Worm (Caenorhabditis elegans) whole organism, L2 larva: Measurements from ENCODE around the gene cpsf-3.
A peak's percentile ranks its signal among the peaks of the same experiment; 100 is the strongest.

ENCODE experiments used
- C34F6.9 ChIP-seq: fragments of 150-350 bp; optimal IDR thresholded peaks from 2 replicates; lab custom pipeline; 2014; ENCODE audit warnings: missing biosample characterization, missing genetic modification characterization
- F13H6.1 ChIP-seq: sonication (generic microtip); optimal IDR thresholded peaks from 2 replicates; lab custom pipeline; 2016; ENCODE audit warnings: missing genetic modification characterization, missing compliant biosample characterization
- Y55F3AM.14 ChIP-seq: fragments of 200-800 bp; sonication (Bioruptor generic); optimal IDR thresholded peaks from 2 replicates; lab custom pipeline; 2018; ENCODE audit warnings: mild to moderate bottlenecking, missing genetic modification characterization, missing compliant biosample characterization
- alr-1 ChIP-seq: fragments of 150-350 bp; optimal IDR thresholded peaks from 2 replicates; lab custom pipeline; 2014; ENCODE audit warnings: missing biosample characterization, missing genetic modification characterization
- aly-2 ChIP-seq: fragments of 150-350 bp; optimal IDR thresholded peaks from 2 replicates; lab custom pipeline; 2014; ENCODE audit warnings: missing biosample characterization, missing genetic modification characterization
- blmp-1 ChIP-seq: sonication (generic microtip); optimal IDR thresholded peaks from 2 replicates; lab custom pipeline; 2017; ENCODE audit warnings: missing genetic modification characterization, mild to moderate bottlenecking, missing compliant biosample characterization, antibody characterized with exemption, moderate library complexity; ENCODE audit not compliant: insufficient read depth
- crh-2 ChIP-seq: sonication (generic microtip); optimal IDR thresholded peaks from 2 replicates; lab custom pipeline; 2017; ENCODE audit warnings: missing biosample characterization, missing genetic modification characterization
- dmd-4 ChIP-seq: sonication (generic microtip); optimal IDR thresholded peaks from 2 replicates; lab custom pipeline; 2017; ENCODE audit warnings: missing biosample characterization, missing genetic modification characterization
- egl-27 ChIP-seq: sonication (generic microtip); optimal IDR thresholded peaks from 3 replicates; lab custom pipeline; 2017; ENCODE audit warnings: missing biosample characterization, missing genetic modification reagents, missing genetic modification characterization
- elt-1 ChIP-seq: fragments of 150-350 bp; optimal IDR thresholded peaks from 2 replicates; lab custom pipeline; 2014; ENCODE audit warnings: missing biosample characterization, missing genetic modification characterization
- elt-3 ChIP-seq: sonication (generic microtip); optimal IDR thresholded peaks from 2 replicates; lab custom pipeline; 2017; ENCODE audit warnings: missing biosample characterization, missing genetic modification characterization
- fos-1 ChIP-seq: fragments of 150-350 bp; optimal IDR thresholded peaks from 2 replicates; lab custom pipeline; 2014; ENCODE audit warnings: missing biosample characterization, missing genetic modification characterization
- gmeb-1 ChIP-seq: fragments of 150-350 bp; optimal IDR thresholded peaks from 2 replicates; lab custom pipeline; 2014; ENCODE audit warnings: missing biosample characterization, missing genetic modification characterization
- lin-11 ChIP-seq: fragments of 150-350 bp; sonication (generic microtip); optimal IDR thresholded peaks from 2 replicates; lab custom pipeline; 2014; ENCODE audit warnings: missing biosample characterization, missing genetic modification characterization, inconsistent platforms, mixed read lengths
- lsy-2 ChIP-seq, 2 experiments: fragments of 150-350 bp in 1 of 2; sonication (generic microtip) in 1 of 2; optimal IDR thresholded peaks; 2 replicates each; lab custom pipeline; 2014 to 2017; ENCODE audit warnings: missing biosample characterization in 2 of 2, missing genetic modification characterization in 2 of 2
- mab-5 ChIP-seq: fragments of 150-350 bp; optimal IDR thresholded peaks from 2 replicates; lab custom pipeline; 2014; ENCODE audit warnings: missing biosample characterization, missing genetic modification characterization
- mbf-1 ChIP-seq: sonication (generic microtip); optimal IDR thresholded peaks from 2 replicates; lab custom pipeline; 2017; ENCODE audit warnings: missing biosample characterization, missing genetic modification characterization
- mdl-1 ChIP-seq, 2 experiments: fragments of 150-350 bp in 1 of 2; sonication (generic microtip) in 1 of 2; optimal IDR thresholded peaks; 2 replicates each; lab custom pipeline; 2017; ENCODE audit warnings: missing biosample characterization in 2 of 2, missing genetic modification characterization in 2 of 2
- nhr-12 ChIP-seq: fragments of 150-350 bp; optimal IDR thresholded peaks from 2 replicates; lab custom pipeline; 2014; ENCODE audit warnings: missing biosample characterization, missing genetic modification characterization
- nhr-129 ChIP-seq: fragments of 150-350 bp; optimal IDR thresholded peaks from 2 replicates; lab custom pipeline; 2014; ENCODE audit warnings: missing biosample characterization, missing genetic modification characterization
- nhr-21 ChIP-seq: fragments of 150-350 bp; optimal IDR thresholded peaks from 2 replicates; lab custom pipeline; 2014; ENCODE audit warnings: missing biosample characterization, missing genetic modification characterization
- nhr-23 ChIP-seq: fragments of 150-350 bp; optimal IDR thresholded peaks from 2 replicates; lab custom pipeline; 2014; ENCODE audit warnings: missing biosample characterization, missing genetic modification reagents, missing genetic modification characterization
- nhr-25 ChIP-seq: fragments of 150-350 bp; sonication (generic microtip); optimal IDR thresholded peaks from 3 replicates; lab custom pipeline; 2014; ENCODE audit warnings: missing biosample characterization, missing genetic modification characterization
- peb-1 ChIP-seq: fragments of 150-350 bp; optimal IDR thresholded peaks from 2 replicates; lab custom pipeline; 2014; ENCODE audit warnings: missing biosample characterization, missing genetic modification characterization
- sma-3 ChIP-seq: sonication (generic microtip); optimal IDR thresholded peaks from 2 replicates; lab custom pipeline; 2016; ENCODE audit warnings: missing genetic modification reagents, missing genetic modification characterization, missing compliant biosample characterization
- sma-9 ChIP-seq, 2 experiments: fragments of 150-350 bp in 1 of 2; sonication (generic microtip) in 1 of 2; optimal IDR thresholded peaks; 2 replicates each; lab custom pipeline; 2014 to 2016; ENCODE audit warnings: missing genetic modification characterization in 2 of 2, mild to moderate bottlenecking in 1 of 2, missing biosample characterization in 1 of 2, missing compliant biosample characterization in 1 of 2, missing genetic modification reagents in 1 of 2, moderate library complexity in 1 of 2
- snpc-4 ChIP-seq: fragments of 150-350 bp; optimal IDR thresholded peaks from 2 replicates; lab custom pipeline; 2014; ENCODE audit warnings: missing biosample characterization, missing genetic modification characterization
- unc-39 ChIP-seq: fragments of 150-350 bp; optimal IDR thresholded peaks from 2 replicates; lab custom pipeline; 2014; ENCODE audit warnings: missing biosample characterization, missing genetic modification characterization
- unc-55 ChIP-seq: fragments of 150-350 bp; sonication (generic microtip); optimal IDR thresholded peaks from 3 replicates; lab custom pipeline; 2014; ENCODE audit warnings: missing biosample characterization, missing genetic modification reagents, missing genetic modification characterization
- unc-62 ChIP-seq: fragments of 150-350 bp; optimal IDR thresholded peaks from 2 replicates; lab custom pipeline; 2014; ENCODE audit warnings: missing biosample characterization, missing genetic modification reagents, missing genetic modification characterization
- zag-1 ChIP-seq: fragments of 150-350 bp; optimal IDR thresholded peaks from 2 replicates; lab custom pipeline; 2014; ENCODE audit warnings: missing biosample characterization, missing genetic modification characterization
- ztf-11 ChIP-seq: sonication (generic microtip); optimal IDR thresholded peaks from 2 replicates; lab custom pipeline; 2017; ENCODE audit warnings: missing biosample characterization, missing genetic modification characterization
- ztf-4 ChIP-seq: fragments of 150-350 bp; optimal IDR thresholded peaks from 2 replicates; lab custom pipeline; 2014; ENCODE audit warnings: missing biosample characterization, missing genetic modification characterization

The cpsf-3 gene

DNA sequence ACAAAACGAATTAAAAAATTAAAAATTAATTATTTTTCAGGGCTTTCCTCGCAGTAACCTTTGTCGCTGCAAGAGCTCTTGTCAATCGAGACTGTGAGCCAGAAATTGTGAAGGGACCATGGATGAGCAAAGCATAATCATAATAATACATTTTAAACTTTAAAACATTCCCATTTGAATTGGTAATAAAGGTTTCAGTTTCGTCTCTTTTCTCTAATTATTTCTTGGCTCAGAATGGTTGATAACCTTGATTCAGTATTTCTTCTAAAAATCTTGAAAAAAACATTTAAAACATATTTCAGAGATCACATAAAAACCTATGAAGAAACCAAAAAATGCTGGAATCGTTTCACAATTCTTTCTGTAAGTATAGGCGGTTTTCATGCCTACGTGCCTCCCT lies 23.8 kb downstream of the cpsf-3 start, which contains the start of gene JC8.16:
Gene JC8.16, plus strand, starts transcription at position 301 of the 400 bp plus-strand sequence.
- TF ChIP-seq lin-11 (tag; lab: Kevin White, UChicago) (no peak), mab-5 (tag; lab: Kevin White, UChicago) (no peak), crh-2 (tag; lab: Kevin White, UChicago) (no peak), dmd-4 (no peak), fos-1 (tag; lab: Kevin White, UChicago) (no peak), ztf-4 (tag; lab: Kevin White, UChicago) (no peak), blmp-1 (tag; lab: Kevin White, UChicago) (no peak), sma-9 (GFP tag; optimal IDR thresholded peaks at IDR 0.05; lab: Kevin White, UChicago) (no peak), sma-9 (tag; optimal IDR thresholded peaks at IDR 0.05; lab: Kevin White, UChicago) (no peak), elt-1 (tag; lab: Kevin White, UChicago) (no peak), peb-1 (tag; lab: Kevin White, UChicago) (no peak), gmeb-1 (tag; lab: Kevin White, UChicago) (no peak), ztf-11 (tag; lab: Kevin White, UChicago) (no peak), mdl-1 (tag; optimal IDR thresholded peaks at IDR 0.05; lab: Kevin White, UChicago) (no peak), lsy-2 (tag; optimal IDR thresholded peaks at IDR 0.05; lab: Kevin White, UChicago) (no peak), unc-62 (no peak)

ce11 chrIV:13255886-13256285 lies 26.8 kb downstream of the cpsf-3 start, which contains the start of gene bus-12:
Gene bus-12, plus strand, starts transcription at chrIV:13256186.
- TF ChIP-seq sma-3 (GFP tag; lab: Kevin White, UChicago) (no peak), crh-2 (tag; lab: Kevin White, UChicago) (no peak), peb-1 (tag; lab: Kevin White, UChicago) (no peak)

- TF ChIP-seq egl-27 (tag; lab: Kevin White, UChicago) (peak; percentile 24), C34F6.9 (peak; percentile 36), lsy-2 (tag; optimal IDR thresholded peaks at IDR 0.05; lab: Kevin White, UChicago) (peak in 1 of 2 experiments; percentile 35), fos-1 (tag; lab: Kevin White, UChicago) (peak; percentile 94), nhr-23 (no peak), sma-3 (GFP tag; lab: Kevin White, UChicago) (peak; percentile 5), nhr-25 (tag; lab: Kevin White, UChicago) (no peak), nhr-129 (tag; lab: Kevin White, UChicago) (peak; percentile 86), sma-9 (GFP tag; optimal IDR thresholded peaks at IDR 0.05; lab: Kevin White, UChicago) (peak; percentile 85), sma-9 (tag; optimal IDR thresholded peaks at IDR 0.05; lab: Kevin White, UChicago) (no peak), snpc-4 (tag; lab: Kevin White, UChicago) (no peak), gmeb-1 (tag; lab: Kevin White, UChicago) (peak; percentile 33), crh-2 (tag; lab: Kevin White, UChicago) (peak; percentile 42), F13H6.1 (tag; lab: Kevin White, UChicago) (peak; percentile 76)
These were observed 28.8 kb downstream of the cpsf-3 start, which contains the start of gene ttr-45 for ce11 chrIV:13253841-13254240. Gene ttr-45, plus strand, starts transcription at chrIV:13254225.

ce11 chrIV:13252211-13252610 lies 30.5 kb downstream of the cpsf-3 start, which contains the start of gene ttr-51:
Gene ttr-51, minus strand, starts transcription at chrIV:13252311.
- no peak for TF ChIP-seq unc-39 (tag; lab: Kevin White, UChicago)
- TF ChIP-seq F13H6.1 (tag; lab: Kevin White, UChicago), result no peak
- no peak for TF ChIP-seq zag-1 (tag; lab: Kevin White, UChicago)
- no peak for TF ChIP-seq snpc-4 (tag; lab: Kevin White, UChicago)
- no peak for TF ChIP-seq alr-1
- TF ChIP-seq nhr-21, result no peak
- no peak for TF ChIP-seq fos-1 (tag; lab: Kevin White, UChicago)
- TF ChIP-seq lsy-2 (tag; optimal IDR thresholded peaks at IDR 0.05; lab: Kevin White, UChicago), result peak in 1 of 2 experiments; percentile 1
- TF ChIP-seq egl-27 (tag; lab: Kevin White, UChicago), result no peak
- peak; percentile 17 for TF ChIP-seq nhr-129 (tag; lab: Kevin White, UChicago)
- no peak for TF ChIP-seq nhr-12
- TF ChIP-seq gmeb-1 (tag; lab: Kevin White, UChicago), result no peak
- no peak for TF ChIP-seq unc-55 (GFP tag; lab: Kevin White, UChicago)
- no peak for TF ChIP-seq dmd-4
- TF ChIP-seq mbf-1 (tag; lab: Kevin White, UChicago), result no peak

DNA sequence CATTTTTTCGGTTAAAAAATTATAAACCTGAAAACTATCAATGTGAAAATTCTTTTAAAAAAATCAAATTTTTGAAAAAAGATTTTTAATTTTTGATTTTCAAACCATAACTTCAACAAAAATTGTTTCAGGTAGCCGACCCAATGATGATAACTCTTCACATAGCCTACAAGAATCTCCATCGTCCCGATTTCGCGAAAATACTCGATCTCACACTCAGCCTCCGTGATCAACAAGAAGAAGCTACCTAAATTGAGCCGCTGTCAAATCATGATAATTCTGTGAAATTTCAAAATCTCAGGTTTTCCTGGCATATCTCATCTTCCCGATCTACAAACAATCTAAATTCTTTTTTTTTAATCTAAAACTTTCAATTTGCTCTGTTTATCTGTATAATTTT lies 32.4 kb downstream of the cpsf-3 start:
- no peak for TF ChIP-seq Y55F3AM.14 (GFP tag; lab: Kevin White, UChicago)
- no peak for TF ChIP-seq unc-39 (tag; lab: Kevin White, UChicago)
- TF ChIP-seq sma-9 (GFP tag; optimal IDR thresholded peaks at IDR 0.05; lab: Kevin White, UChicago), result no peak
- no peak for TF ChIP-seq sma-9 (tag; optimal IDR thresholded peaks at IDR 0.05; lab: Kevin White, UChicago)
- no peak for TF ChIP-seq elt-3
- TF ChIP-seq lsy-2 (tag; optimal IDR thresholded peaks at IDR 0.05; lab: Kevin White, UChicago), result no peak
- no peak for TF ChIP-seq nhr-25 (tag; lab: Kevin White, UChicago)
- no peak for TF ChIP-seq crh-2 (tag; lab: Kevin White, UChicago)
- no peak for TF ChIP-seq mbf-1 (tag; lab: Kevin White, UChicago)
- TF ChIP-seq nhr-23, result no peak
- no peak for TF ChIP-seq unc-62
- no peak for TF ChIP-seq C34F6.9
- TF ChIP-seq sma-3 (GFP tag; lab: Kevin White, UChicago), result no peak
- TF ChIP-seq fos-1 (tag; lab: Kevin White, UChicago), result no peak
- TF ChIP-seq snpc-4 (tag; lab: Kevin White, UChicago), result no peak
- TF ChIP-seq gmeb-1 (tag; lab: Kevin White, UChicago), result no peak
- TF ChIP-seq elt-1 (tag; lab: Kevin White, UChicago), result no peak
- no peak for TF ChIP-seq aly-2 (tag; lab: Kevin White, UChicago)
- TF ChIP-seq egl-27 (tag; lab: Kevin White, UChicago), result no peak
- no peak for TF ChIP-seq peb-1 (tag; lab: Kevin White, UChicago)
- no peak for TF ChIP-seq nhr-129 (tag; lab: Kevin White, UChicago)
